Worm (Caenorhabditis elegans) whole organism, young adult: ENCODE data around the gene oac-14.

ENCODE experiments used
- B0336.3 ChIP-seq: fragments of 200-800 bp; sonication (Bioruptor generic); IDR thresholded peaks from 2 replicates; pipeline ENCODE4 v1.3.6; 2022; ENCODE audit warnings: missing genetic modification characterization, missing compliant biosample characterization
- C17E4.6 ChIP-seq: fragments of 200-800 bp; sonication (Bioruptor generic); IDR thresholded peaks from 2 replicates; pipeline ENCODE4 v1.3.6; 2022; ENCODE audit warnings: missing genetic modification reagents, missing genetic modification characterization, missing compliant biosample characterization
- F37B4.10 ChIP-seq: fragments of 200-800 bp; sonication (Bioruptor generic); IDR thresholded peaks from 2 replicates; pipeline ENCODE4 v1.3.6; 2022; ENCODE audit warnings: missing genetic modification characterization, missing compliant biosample characterization
- F49E8.2 ChIP-seq: sonication (generic microtip); optimal IDR thresholded peaks from 3 replicates; lab custom pipeline; 2017; ENCODE audit warnings: missing genetic modification characterization, mild to moderate bottlenecking, missing compliant biosample characterization, antibody characterized with exemption, moderate library complexity; ENCODE audit not compliant: insufficient read depth
- F52B5.7 ChIP-seq: sonication (generic microtip); optimal IDR thresholded peaks from 2 replicates; lab custom pipeline; 2016; ENCODE audit warnings: mild to moderate bottlenecking, missing genetic modification characterization, missing compliant biosample characterization
- F57A8.1 ChIP-seq: fragments of 200-800 bp; sonication (Bioruptor generic); optimal IDR thresholded peaks from 2 replicates; lab custom pipeline; 2018; ENCODE audit warnings: mild to moderate bottlenecking, missing genetic modification characterization, moderate library complexity, missing compliant biosample characterization
- T07F8.4 ChIP-seq: sonication (generic microtip); optimal IDR thresholded peaks from 2 replicates; lab custom pipeline; 2016; ENCODE audit warnings: mild to moderate bottlenecking, missing genetic modification characterization, moderate library complexity, missing compliant biosample characterization
- Y56A3A.18 ChIP-seq: fragments of 200-800 bp; sonication (Bioruptor generic); IDR thresholded peaks from 2 replicates; pipeline ENCODE4 v1.3.6; 2022; ENCODE audit warnings: missing genetic modification reagents, missing genetic modification characterization, missing compliant biosample characterization
- Y67H2A.10 ChIP-seq: fragments of 200-800 bp; sonication (Bioruptor generic); conservative IDR thresholded peaks from 2 replicates; pipeline ENCODE4 v1.3.6; 2022; ENCODE audit warnings: missing genetic modification reagents, missing genetic modification characterization, missing compliant biosample characterization
- akir-1 ChIP-seq: fragments of 200-800 bp; sonication (Bioruptor generic); optimal IDR thresholded peaks from 2 replicates; lab custom pipeline; 2018; ENCODE audit warnings: mild to moderate bottlenecking, missing genetic modification characterization, moderate library complexity, missing compliant biosample characterization
- ama-1 ChIP-seq, 3 experiments: fragments of 150-350 bp in 1 of 3; sonication (generic microtip) in 2 of 3; optimal IDR thresholded peaks; 2 replicates each; lab custom pipeline; 2014 to 2018; ENCODE audit warnings: missing biosample characterization in 2 of 3, missing genetic modification characterization in 2 of 3, missing genetic modification reagents in 2 of 3
- attf-3 ChIP-seq: fragments of 200-800 bp; sonication (Bioruptor generic); conservative IDR thresholded peaks from 2 replicates; pipeline ENCODE4 v1.3.6; 2022; ENCODE audit warnings: missing genetic modification reagents, missing genetic modification characterization, missing compliant biosample characterization
- attf-5 ChIP-seq: fragments of 200-800 bp; sonication (Bioruptor generic); optimal IDR thresholded peaks from 2 replicates; lab custom pipeline; 2018; ENCODE audit warnings: mild to moderate bottlenecking, missing genetic modification characterization, missing compliant biosample characterization
- attf-6 ChIP-seq: fragments of 200-800 bp; sonication (Bioruptor generic); IDR thresholded peaks from 2 replicates; pipeline ENCODE4 v1.3.6; 2022; ENCODE audit warnings: missing genetic modification reagents, missing genetic modification characterization, missing compliant biosample characterization
- ccch-3 ChIP-seq: fragments of 200-800 bp; sonication (Bioruptor generic); optimal IDR thresholded peaks from 2 replicates; lab custom pipeline; 2018; ENCODE audit warnings: mild to moderate bottlenecking, missing genetic modification characterization, missing compliant biosample characterization
- ceh-40 ChIP-seq: fragments of 200-800 bp; sonication (Bioruptor generic); IDR thresholded peaks from 2 replicates; pipeline ENCODE4 v1.3.6; 2022; ENCODE audit warnings: missing genetic modification characterization, missing compliant biosample characterization
- ceh-58 ChIP-seq: fragments of 200-800 bp; sonication (Bioruptor generic); IDR thresholded peaks from 2 replicates; pipeline ENCODE4 v1.3.6; 2022; ENCODE audit warnings: missing genetic modification characterization, missing compliant biosample characterization
- chd-7 ChIP-seq: sonication (generic microtip); optimal IDR thresholded peaks from 2 replicates; lab custom pipeline; 2016; ENCODE audit warnings: mild to moderate bottlenecking, missing genetic modification characterization, moderate library complexity, missing compliant biosample characterization
- dox-1 ChIP-seq: fragments of 200-800 bp; sonication (Bioruptor generic); IDR thresholded peaks from 2 replicates; pipeline ENCODE4 v1.3.6; 2022; ENCODE audit warnings: missing genetic modification reagents, missing genetic modification characterization, missing compliant biosample characterization
- dpff-1 ChIP-seq: sonication (generic microtip); optimal IDR thresholded peaks from 2 replicates; lab custom pipeline; 2017; ENCODE audit warnings: mild to moderate bottlenecking, missing genetic modification characterization, missing compliant biosample characterization
- egrh-3 ChIP-seq: fragments of 200-800 bp; sonication (Bioruptor generic); IDR thresholded peaks from 2 replicates; pipeline ENCODE4 v1.3.6; 2022; ENCODE audit warnings: missing genetic modification reagents, missing genetic modification characterization, missing compliant biosample characterization
- gei-17 ChIP-seq: fragments of 200-800 bp; sonication (Bioruptor generic); optimal IDR thresholded peaks from 2 replicates; lab custom pipeline; 2018; ENCODE audit warnings: mild to moderate bottlenecking, missing genetic modification characterization, missing compliant biosample characterization
- hrde-1 ChIP-seq: sonication (generic microtip); optimal IDR thresholded peaks from 2 replicates; lab custom pipeline; 2016; ENCODE audit warnings: missing genetic modification characterization, mild to moderate bottlenecking, missing compliant biosample characterization, moderate library complexity, missing genotype, missing genetic modification reagents, borderline replicate concordance
- lin-26 ChIP-seq: fragments of 200-800 bp; sonication (Bioruptor generic); IDR thresholded peaks from 2 replicates; pipeline ENCODE4 v1.3.6; 2022; ENCODE audit warnings: missing genetic modification reagents, missing genetic modification characterization, missing compliant biosample characterization
- lin-35 ChIP-seq, 3 experiments: fragments of 150-350 bp in 2 of 3; sonication (generic microtip) in 1 of 3; optimal IDR thresholded peaks; 2 replicates each; lab custom pipeline; 2014 to 2018; ENCODE audit warnings: missing biosample characterization in 3 of 3, missing genetic modification characterization in 3 of 3, missing genetic modification reagents in 3 of 3
- lir-1 ChIP-seq: fragments of 200-800 bp; sonication (Bioruptor generic); conservative IDR thresholded peaks from 2 replicates; pipeline ENCODE4 v1.3.6; 2022; ENCODE audit warnings: missing genetic modification reagents, missing genetic modification characterization, missing compliant biosample characterization
- lsy-27 ChIP-seq: sonication (generic microtip); optimal IDR thresholded peaks from 2 replicates; lab custom pipeline; 2017; ENCODE audit warnings: missing genetic modification characterization, mild to moderate bottlenecking, missing compliant biosample characterization, antibody characterized with exemption, missing genotype, borderline replicate concordance; ENCODE audit not compliant: insufficient read depth
- madf-8 ChIP-seq: fragments of 200-800 bp; sonication (Bioruptor generic); conservative IDR thresholded peaks from 2 replicates; pipeline ENCODE4 v1.3.6; 2022; ENCODE audit warnings: missing genetic modification reagents, missing genetic modification characterization, missing compliant biosample characterization
- nfya-1 ChIP-seq: sonication (generic microtip); optimal IDR thresholded peaks from 2 replicates; lab custom pipeline; 2017; ENCODE audit warnings: antibody characterized with exemption, missing compliant biosample characterization, missing genetic modification characterization, borderline replicate concordance; ENCODE audit not compliant: insufficient read depth
- nfyb-1 ChIP-seq: fragments of 200-800 bp; sonication (Bioruptor generic); IDR thresholded peaks from 2 replicates; pipeline ENCODE4 v1.3.6; 2022; ENCODE audit warnings: missing genetic modification reagents, missing genetic modification characterization, missing compliant biosample characterization
- nhr-179 ChIP-seq: sonication (generic microtip); optimal IDR thresholded peaks from 2 replicates; lab custom pipeline; 2016; ENCODE audit warnings: mild to moderate bottlenecking, missing genetic modification characterization, missing compliant biosample characterization
- nhr-27 ChIP-seq: fragments of 200-800 bp; sonication (Bioruptor generic); optimal IDR thresholded peaks from 2 replicates; lab custom pipeline; 2018; ENCODE audit warnings: mild to moderate bottlenecking, missing genetic modification characterization, moderate library complexity, missing compliant biosample characterization
- nhr-90 ChIP-seq: sonication (generic microtip); optimal IDR thresholded peaks from 2 replicates; lab custom pipeline; 2016; ENCODE audit warnings: missing genotype, mild to moderate bottlenecking, missing genetic modification characterization, missing compliant biosample characterization
- pha-4 ChIP-seq: fragments of 150-350 bp; sonication (generic microtip); optimal IDR thresholded peaks from 2 replicates; lab custom pipeline; 2014; ENCODE audit warnings: missing biosample characterization, missing genetic modification reagents, missing genetic modification characterization
- rcor-1 ChIP-seq: fragments of 200-800 bp; sonication (Bioruptor generic); IDR thresholded peaks from 2 replicates; pipeline ENCODE4 v1.3.6; 2022; ENCODE audit warnings: missing genetic modification reagents, missing genetic modification characterization, missing compliant biosample characterization
- rec-8 ChIP-seq, 2 experiments: sonication (generic microtip); optimal IDR thresholded peaks; 2 replicates each; lab custom pipeline; 2016; ENCODE audit warnings: mild to moderate bottlenecking in 2 of 2, missing genetic modification characterization in 2 of 2, missing genetic modification reagents in 2 of 2, missing genotype in 2 of 2, missing biosample characterization in 1 of 2, missing compliant biosample characterization in 1 of 2, moderate library complexity in 1 of 2
- sea-2 ChIP-seq: fragments of 200-800 bp; sonication (Bioruptor generic); IDR thresholded peaks from 2 replicates; pipeline ENCODE4 v1.3.6; 2022; ENCODE audit warnings: missing genetic modification characterization, missing compliant biosample characterization
- snpc-4 ChIP-seq, 5 experiments: fragments of 150-350 bp in 1 of 5; sonication (generic microtip) in 4 of 5; optimal IDR thresholded peaks; 2 replicates each; lab custom pipeline; 2014 to 2018; ENCODE audit warnings: missing genetic modification characterization in 5 of 5, missing biosample characterization in 3 of 5, antibody characterized with exemption in 2 of 5, mild to moderate bottlenecking in 2 of 5, missing compliant biosample characterization in 2 of 5, missing genotype in 2 of 5, moderate library complexity in 2 of 5, missing genetic modification reagents in 1 of 5
- sptf-2 ChIP-seq: fragments of 200-800 bp; sonication (Bioruptor generic); optimal IDR thresholded peaks from 2 replicates; lab custom pipeline; 2018; ENCODE audit warnings: mild to moderate bottlenecking, missing genetic modification characterization, missing compliant biosample characterization
- tbp1 ChIP-seq: fragments of 200-800 bp; sonication (Bioruptor generic); optimal IDR thresholded peaks from 2 replicates; lab custom pipeline; 2018; ENCODE audit warnings: mild to moderate bottlenecking, missing genetic modification characterization, missing compliant biosample characterization
- tlf-1 ChIP-seq: fragments of 200-800 bp; sonication (Bioruptor generic); optimal IDR thresholded peaks from 2 replicates; lab custom pipeline; 2018; ENCODE audit warnings: mild to moderate bottlenecking, missing genetic modification characterization, missing compliant biosample characterization
- unc-62 ChIP-seq: fragments of 150-350 bp; optimal IDR thresholded peaks from 2 replicates; lab custom pipeline; 2014; ENCODE audit warnings: missing biosample characterization, missing genetic modification reagents, missing genetic modification characterization
- zim-3 ChIP-seq: sonication (generic microtip); optimal IDR thresholded peaks from 2 replicates; lab custom pipeline; 2017; ENCODE audit warnings: mild to moderate bottlenecking, missing genetic modification characterization, moderate library complexity, missing compliant biosample characterization
- ztf-26 ChIP-seq: sonication (generic microtip); optimal IDR thresholded peaks from 2 replicates; lab custom pipeline; 2017; ENCODE audit warnings: missing genetic modification characterization, missing compliant biosample characterization
- ztf-28 ChIP-seq: fragments of 200-800 bp; sonication (Bioruptor generic); IDR thresholded peaks from 2 replicates; pipeline ENCODE4 v1.3.6; 2022; ENCODE audit warnings: missing genetic modification reagents, missing genetic modification characterization, missing compliant biosample characterization
- ztf-3 ChIP-seq: fragments of 200-800 bp; sonication (Bioruptor generic); optimal IDR thresholded peaks from 2 replicates; lab custom pipeline; 2018; ENCODE audit warnings: mild to moderate bottlenecking, missing genetic modification characterization, missing compliant biosample characterization

Gene oac-14

DNA sequence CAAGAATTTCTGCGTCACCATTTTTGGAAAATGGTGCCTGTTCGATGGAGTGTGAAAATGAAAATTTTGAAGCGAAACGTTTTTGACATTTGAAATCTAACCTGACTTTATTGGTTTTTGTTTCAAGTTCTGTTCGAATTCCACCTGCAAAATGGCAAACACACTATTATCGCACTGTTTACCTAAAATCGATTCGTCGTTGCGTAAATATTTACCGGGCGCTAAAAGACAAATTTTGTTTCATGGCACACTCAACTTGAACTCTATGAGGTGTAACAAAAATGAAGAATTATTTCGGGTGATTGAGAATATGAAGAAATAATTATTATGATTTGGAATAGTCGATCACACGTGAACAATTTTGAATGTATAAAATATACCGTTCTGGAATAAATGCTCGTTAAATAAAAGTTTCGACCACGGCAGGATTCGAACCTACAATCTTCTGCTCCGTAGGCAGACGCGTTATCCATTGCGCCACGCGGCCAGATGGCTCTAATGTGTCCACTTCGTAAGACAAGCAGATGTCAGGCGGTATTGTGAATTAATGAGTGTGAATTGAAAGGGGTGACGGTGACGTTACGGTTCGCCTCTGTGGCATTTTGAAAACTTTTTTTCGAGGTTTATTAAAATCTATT is 6.5 kb upstream of the oac-14 start:
- TF ChIP-seq Y56A3A.18 (GFP tag; lab: Robert Waterston, UW), result peak; percentile 82; the same call in 1 of the 2 replicates
- TF ChIP-seq lir-1 (GFP tag; lab: Robert Waterston, UW), result no peak
- no peak for TF ChIP-seq nhr-27 (tag; lab: Kevin White, UChicago)
- TF ChIP-seq akir-1, result no peak
- peak; percentile 78 for TF ChIP-seq snpc-4 (GFP tag; optimal IDR thresholded peaks at IDR 0.05; lab: Kevin White, UChicago)
- TF ChIP-seq snpc-4 (tag; optimal IDR thresholded peaks at IDR 0.05; lab: Kevin White, UChicago), result peak in 3 of 4 experiments; percentile 23 to 77 (median 38)
- peak; percentile 93 for TF ChIP-seq lin-26 (GFP tag; lab: Robert Waterston, UW)
- TF ChIP-seq chd-7 (tag; lab: Kevin White, UChicago), result no peak
- no peak for TF ChIP-seq ccch-3
- TF ChIP-seq ceh-40 (GFP tag; lab: Robert Waterston, UW), result no peak
- TF ChIP-seq lsy-27 (tag; lab: Kevin White, UChicago), result peak; percentile 28
- TF ChIP-seq ztf-3, result no peak
- TF ChIP-seq madf-8, result no peak
- TF ChIP-seq rec-8 (tag; optimal IDR thresholded peaks at IDR 0.05; lab: Kevin White, UChicago), result peak; percentile 72 to 76
- TF ChIP-seq nhr-90 (tag; lab: Kevin White, UChicago), result peak; percentile 79
- peak; percentile 74; the same call in 1 of the 2 replicates for TF ChIP-seq nfyb-1 (GFP tag; lab: Robert Waterston, UW)
- TF ChIP-seq lin-35 (GFP tag; optimal IDR thresholded peaks at IDR 0.05; lab: Kevin White, UChicago), result no peak
- no peak for TF ChIP-seq nfya-1
- TF ChIP-seq F52B5.7 (tag; lab: Kevin White, UChicago), result no peak
- TF ChIP-seq Y67H2A.10 (GFP tag; lab: Robert Waterston, UW), result no peak
- TF ChIP-seq F49E8.2, result peak; percentile 46
- no peak for TF ChIP-seq tlf-1 (GFP tag; lab: Kevin White, UChicago)
- TF ChIP-seq gei-17 (GFP tag; lab: Kevin White, UChicago), result no peak
- TF ChIP-seq pha-4, result no peak
- TF ChIP-seq nhr-179, result no peak
- TF ChIP-seq F57A8.1 (GFP tag; lab: Kevin White, UChicago), result no peak
- no peak for TF ChIP-seq egrh-3 (GFP tag; lab: Robert Waterston, UW)
- TF ChIP-seq ceh-58, result no peak
- TF ChIP-seq ama-1 (optimal IDR thresholded peaks at IDR 0.05; lab: Kevin White, UChicago), result no peak
- peak; percentile 25 to 77 for TF ChIP-seq ama-1 (GFP tag; optimal IDR thresholded peaks at IDR 0.05; lab: Kevin White, UChicago)
- TF ChIP-seq sea-2 (GFP tag; lab: Robert Waterston, UW), result no peak
- TF ChIP-seq hrde-1 (tag; lab: Kevin White, UChicago), result peak; percentile 87
- no peak for TF ChIP-seq F37B4.10 (GFP tag; lab: Robert Waterston, UW)
- TF ChIP-seq C17E4.6, result no peak
- TF ChIP-seq ztf-28 (GFP tag; lab: Robert Waterston, UW), result no peak
- TF ChIP-seq attf-3 (GFP tag; lab: Robert Waterston, UW), result no peak
- TF ChIP-seq zim-3 (tag; lab: Kevin White, UChicago), result no peak
- TF ChIP-seq unc-62 (GFP tag; lab: Kevin White, UChicago), result no peak
- 0 out of 2 replicates have a peak, but pooled peaks have one; percentile 36 for TF ChIP-seq attf-6 (GFP tag; lab: Robert Waterston, UW)
- TF ChIP-seq sptf-2, result no peak
- TF ChIP-seq attf-5 (GFP tag; lab: Kevin White, UChicago), result peak; percentile 55
- TF ChIP-seq tbp1, result peak; percentile 90
- no peak for TF ChIP-seq ztf-26
- TF ChIP-seq T07F8.4 (tag; lab: Kevin White, UChicago), result no peak
- TF ChIP-seq dpff-1 (tag; lab: Kevin White, UChicago), result no peak
- TF ChIP-seq B0336.3 (GFP tag; lab: Robert Waterston, UW), result 0 out of 2 replicates have a peak, but pooled peaks have one; percentile 32
- peak; percentile 52; the same call in 1 of the 2 replicates for TF ChIP-seq rcor-1 (GFP tag; lab: Robert Waterston, UW)
- peak; percentile 56 for TF ChIP-seq dox-1
